Fruit fly (Drosophila melanogaster) whole organism, embryonic: ENCODE results near the gene BuGZ.

Experiments
- ATbp ChIP-seq: fragments of 200-800 bp; sonication (Bioruptor generic); optimal IDR thresholded peaks from 2 replicates; lab custom pipeline; 2017; ENCODE audit warnings: missing biosample characterization, mild to moderate bottlenecking, missing genetic modification characterization, missing genetic modification reagents
- Adf1 ChIP-seq: fragments of 200-800 bp; sonication (Bioruptor generic); IDR thresholded peaks from 2 replicates; pipeline ENCODE4 v1.3.6; 2022; ENCODE audit warnings: missing biosample characterization, missing genetic modification characterization
- CG10274 ChIP-seq: fragments of 200-800 bp; sonication (Bioruptor generic); optimal IDR thresholded peaks from 3 replicates; lab custom pipeline; 2017; ENCODE audit warnings: missing biosample characterization, mild to moderate bottlenecking, missing genetic modification characterization
- CG10565 ChIP-seq: fragments of 200-800 bp; sonication (Bioruptor generic); optimal IDR thresholded peaks from 3 replicates; lab custom pipeline; 2016; ENCODE audit warnings: missing biosample characterization, mild to moderate bottlenecking, missing genetic modification characterization
- CG11247 ChIP-seq: fragments of 200-800 bp; sonication (Bioruptor generic); IDR thresholded peaks from 2 replicates; pipeline ENCODE4 v1.3.6; 2022; ENCODE audit warnings: missing biosample characterization, missing genetic modification characterization
- CG12071 ChIP-seq: fragments of 200-800 bp; sonication (Bioruptor generic); optimal IDR thresholded peaks from 3 replicates; lab custom pipeline; 2018; ENCODE audit warnings: missing biosample characterization, mild to moderate bottlenecking, missing genetic modification characterization
- CG13287 ChIP-seq: fragments of 200-800 bp; sonication (Bioruptor generic); IDR thresholded peaks from 2 replicates; pipeline ENCODE4 v1.3.6; 2022; ENCODE audit warnings: missing biosample characterization, missing genetic modification characterization; ENCODE audit not compliant: partially characterized antibody
- CG13424 ChIP-seq: fragments of 200-800 bp; sonication (Bioruptor generic); optimal IDR thresholded peaks from 2 replicates; lab custom pipeline; 2019; ENCODE audit warnings: missing biosample characterization, mild to moderate bottlenecking, missing genetic modification characterization, moderate library complexity
- CG14014 ChIP-seq: fragments of 200-800 bp; sonication (Bioruptor generic); IDR thresholded peaks from 2 replicates; pipeline ENCODE4 v1.3.6; 2022; ENCODE audit warnings: missing biosample characterization, missing genetic modification characterization
- CG14050 ChIP-seq: fragments of 200-800 bp; sonication (Bioruptor generic); IDR thresholded peaks from 3 replicates; pipeline ENCODE4 v1.3.6; 2022; ENCODE audit warnings: missing biosample characterization, missing genetic modification characterization
- CG14965 ChIP-seq: fragments of 200-800 bp; sonication (Bioruptor generic); optimal IDR thresholded peaks from 2 replicates; lab custom pipeline; 2016; ENCODE audit warnings: missing biosample characterization, missing genetic modification characterization, borderline replicate concordance
- CG1529 ChIP-seq: fragments of 200-800 bp; sonication (Bioruptor generic); optimal IDR thresholded peaks from 3 replicates; lab custom pipeline; 2018; ENCODE audit warnings: missing biosample characterization, missing genetic modification characterization
- CG16815 ChIP-seq: fragments of 200-800 bp; sonication (Bioruptor generic); optimal IDR thresholded peaks from 3 replicates; lab custom pipeline; 2017; ENCODE audit warnings: missing biosample characterization, mild to moderate bottlenecking, missing genetic modification characterization
- CG17186 ChIP-seq: fragments of 200-800 bp; sonication (Bioruptor generic); optimal IDR thresholded peaks from 3 replicates; lab custom pipeline; 2017; ENCODE audit warnings: missing biosample characterization, missing genetic modification reagents, missing genetic modification characterization
- CG17612 ChIP-seq: fragments of 200-800 bp; sonication (Bioruptor generic); IDR thresholded peaks from 2 replicates; pipeline ENCODE4 v1.3.6; 2022; ENCODE audit warnings: missing biosample characterization, missing genetic modification characterization
- CG2712 ChIP-seq: fragments of 200-800 bp; optimal IDR thresholded peaks from 3 replicates; lab custom pipeline; 2019; ENCODE audit warnings: missing biosample characterization, mild to moderate bottlenecking, missing genetic modification characterization, moderate library complexity
- CG31224 ChIP-seq: fragments of 200-800 bp; sonication (Bioruptor generic); IDR thresholded peaks from 2 replicates; pipeline ENCODE4 v1.3.6; 2022; ENCODE audit warnings: missing biosample characterization, missing genetic modification characterization
- CG34224 ChIP-seq: fragments of 200-800 bp; sonication (Bioruptor generic); IDR thresholded peaks from 3 replicates; pipeline ENCODE4 v1.3.6; 2022; ENCODE audit warnings: missing biosample characterization, missing genetic modification characterization; ENCODE audit not compliant: partially characterized antibody
- CG3838 ChIP-seq: fragments of 200-800 bp; sonication (Bioruptor generic); optimal IDR thresholded peaks from 3 replicates; lab custom pipeline; 2016; ENCODE audit warnings: missing biosample characterization, missing genetic modification characterization
- CG43689 ChIP-seq: fragments of 200-800 bp; sonication (Bioruptor generic); IDR thresholded peaks from 2 replicates; pipeline ENCODE4 v1.3.6; 2022; ENCODE audit warnings: missing biosample characterization, missing genetic modification characterization
- CG4404 ChIP-seq: fragments of 200-800 bp; sonication (Bioruptor generic); IDR thresholded peaks from 2 replicates; pipeline ENCODE4 v1.3.6; 2022; ENCODE audit warnings: missing biosample characterization, missing genetic modification characterization
- CG5245 ChIP-seq: fragments of 200-800 bp; sonication (Bioruptor generic); optimal IDR thresholded peaks from 3 replicates; lab custom pipeline; 2016; ENCODE audit warnings: missing biosample characterization, missing genetic modification characterization
- CG7357 ChIP-seq: fragments of 200-800 bp; sonication (Bioruptor generic); IDR thresholded peaks from 3 replicates; pipeline ENCODE4 v1.3.6; 2022; ENCODE audit warnings: missing biosample characterization, missing genetic modification characterization
- CG7556 ChIP-seq: fragments of 200-800 bp; sonication (Bioruptor generic); optimal IDR thresholded peaks from 2 replicates; lab custom pipeline; 2017; ENCODE audit warnings: missing biosample characterization, mild to moderate bottlenecking, missing genetic modification characterization
- CG9437 ChIP-seq: fragments of 200-800 bp; sonication (Bioruptor generic); optimal IDR thresholded peaks from 2 replicates; lab custom pipeline; 2018; ENCODE audit warnings: missing biosample characterization, mild to moderate bottlenecking, missing genetic modification characterization
- Dip2 ChIP-seq: fragments of 200-800 bp; sonication (Bioruptor generic); IDR thresholded peaks from 2 replicates; pipeline ENCODE4 v1.3.6; 2022; ENCODE audit warnings: missing biosample characterization, missing genetic modification characterization
- Dip3 ChIP-seq: fragments of 200-800 bp; sonication (Bioruptor generic); optimal IDR thresholded peaks from 3 replicates; lab custom pipeline; 2016; ENCODE audit warnings: missing biosample characterization, missing genetic modification characterization
- Ets65A ChIP-seq: fragments of 200-800 bp; sonication (Bioruptor generic); peaks from one replicate; lab custom pipeline; 2016; ENCODE audit warnings: missing biosample characterization, missing genetic modification characterization
- Lpt ChIP-seq: fragments of >200 bp; optimal IDR thresholded peaks from 2 replicates; lab custom pipeline; 2018; ENCODE audit warnings: missing biosample characterization, missing genetic modification characterization
- NC2α ChIP-seq: fragments of 200-800 bp; sonication (Bioruptor generic); optimal IDR thresholded peaks from 2 replicates; lab custom pipeline; 2016; ENCODE audit warnings: missing biosample characterization, missing genetic modification characterization
- NK7.1 ChIP-seq: fragments of 200-800 bp; sonication (Bioruptor generic); optimal IDR thresholded peaks from 3 replicates; lab custom pipeline; 2016; ENCODE audit warnings: missing biosample characterization, missing genetic modification characterization
- Nf-YC ChIP-seq: fragments of 200-800 bp; optimal IDR thresholded peaks from 3 replicates; lab custom pipeline; 2019; ENCODE audit warnings: missing biosample characterization, mild to moderate bottlenecking, missing genetic modification characterization, moderate library complexity
- Ravus ChIP-seq: fragments of 200-800 bp; sonication (Bioruptor generic); IDR thresholded peaks from 2 replicates; pipeline ENCODE4 v1.3.6; 2022; ENCODE audit warnings: missing biosample characterization, missing genetic modification characterization
- Sox100B ChIP-seq: fragments of 200-800 bp; sonication (Bioruptor generic); optimal IDR thresholded peaks from 3 replicates; lab custom pipeline; 2018; ENCODE audit warnings: missing biosample characterization, mild to moderate bottlenecking, missing genetic modification characterization
- Sox102F ChIP-seq: fragments of 200-800 bp; sonication (Bioruptor generic); optimal IDR thresholded peaks from 2 replicates; lab custom pipeline; 2018; ENCODE audit warnings: missing biosample characterization, mild to moderate bottlenecking, missing genetic modification characterization, moderate library complexity
- TFAM ChIP-seq: fragments of 200-800 bp; sonication (Bioruptor generic); optimal IDR thresholded peaks from 2 replicates; lab custom pipeline; 2017; ENCODE audit warnings: missing biosample characterization, missing genetic modification characterization, inconsistent platforms
- ac ChIP-seq: fragments of 200-800 bp; sonication (Bioruptor generic); optimal IDR thresholded peaks from 3 replicates; lab custom pipeline; 2017; ENCODE audit warnings: missing biosample characterization, mild to moderate bottlenecking, missing genetic modification characterization
- ara ChIP-seq: fragments of 200-800 bp; sonication (Bioruptor generic); IDR thresholded peaks from 2 replicates; pipeline ENCODE4 v1.3.6; 2022; ENCODE audit warnings: missing biosample characterization, missing genetic modification characterization
- ato ChIP-seq: fragments of 200-800 bp; sonication (Bioruptor generic); IDR thresholded peaks from 2 replicates; pipeline ENCODE4 v1.3.6; 2022; ENCODE audit warnings: missing biosample characterization, missing genetic modification characterization; ENCODE audit not compliant: partially characterized antibody
- bab2 ChIP-seq: fragments of 200-800 bp; sonication (Bioruptor generic); optimal IDR thresholded peaks from 2 replicates; lab custom pipeline; 2016; ENCODE audit warnings: missing biosample characterization, missing genetic modification characterization
- cato ChIP-seq: fragments of 200-800 bp; sonication (Bioruptor generic); optimal IDR thresholded peaks from 2 replicates; lab custom pipeline; 2016; ENCODE audit warnings: missing biosample characterization, missing genetic modification characterization, borderline replicate concordance
- dm ChIP-seq: fragments of 200-800 bp; sonication (Bioruptor generic); optimal IDR thresholded peaks from 3 replicates; lab custom pipeline; 2016; ENCODE audit warnings: missing biosample characterization, missing genetic modification characterization
- dmrt99B ChIP-seq: fragments of 200-800 bp; sonication (Bioruptor generic); optimal IDR thresholded peaks from 2 replicates; lab custom pipeline; 2018; ENCODE audit warnings: missing biosample characterization, mild to moderate bottlenecking, missing genetic modification characterization, moderate library complexity
- gcm ChIP-seq: fragments of 200-800 bp; sonication (Bioruptor generic); optimal IDR thresholded peaks from 2 replicates; lab custom pipeline; 2019; ENCODE audit warnings: missing biosample characterization, mild to moderate bottlenecking, missing genetic modification characterization, moderate library complexity
- lola ChIP-seq, 3 experiments: fragments of >200 bp in 2 of 3; fragments of 200-800 bp in 1 of 3; sonication (Bioruptor generic) in 1 of 3; optimal IDR thresholded peaks; 2 replicates each; lab custom pipeline; 2017 to 2019; ENCODE audit warnings: missing biosample characterization in 3 of 3, missing genetic modification characterization in 3 of 3, mild to moderate bottlenecking in 1 of 3, moderate library complexity in 1 of 3
- nmo ChIP-seq: fragments of 200-800 bp; sonication (Bioruptor generic); optimal IDR thresholded peaks from 2 replicates; lab custom pipeline; 2018; ENCODE audit warnings: missing biosample characterization, mild to moderate bottlenecking, missing genetic modification characterization, moderate library complexity
- nom ChIP-seq: fragments of 200-800 bp; sonication (Bioruptor generic); optimal IDR thresholded peaks from 2 replicates; lab custom pipeline; 2017; ENCODE audit warnings: missing biosample characterization, missing genetic modification characterization, mild to moderate bottlenecking, moderate library complexity, missing genetic modification reagents
- oc ChIP-seq: fragments of 200-800 bp; sonication (Bioruptor generic); optimal IDR thresholded peaks from 2 replicates; lab custom pipeline; 2018; ENCODE audit warnings: missing biosample characterization, mild to moderate bottlenecking, missing genetic modification characterization, moderate library complexity
- scrt ChIP-seq: fragments of 200-800 bp; sonication (Bioruptor generic); optimal IDR thresholded peaks from 2 replicates; lab custom pipeline; 2018; ENCODE audit warnings: missing biosample characterization, mild to moderate bottlenecking, missing genetic modification characterization, moderate library complexity
- sna ChIP-seq: fragments of 200-800 bp; sonication (Bioruptor generic); IDR thresholded peaks from 2 replicates; pipeline ENCODE4 v1.3.6; 2022; ENCODE audit warnings: missing biosample characterization, missing genetic modification characterization; ENCODE audit not compliant: partially characterized antibody
- twi ChIP-seq: fragments of 200-800 bp; optimal IDR thresholded peaks from 2 replicates; lab custom pipeline; 2019; ENCODE audit warnings: missing biosample characterization, mild to moderate bottlenecking, missing genetic modification characterization, moderate library complexity
- yki ChIP-seq: fragments of >200 bp; optimal IDR thresholded peaks from 3 replicates; lab custom pipeline; 2018

BuGZ gene

dm6 chr2L:16703753-16704152, 39.5 kb upstream of the BuGZ start (continued):
- TF ChIP-seq CG7556: peak; percentile 19
- no peak for TF ChIP-seq sna
- TF ChIP-seq CG10274 (GFP tag; lab: Kevin White, UChicago): no peak
- TF ChIP-seq lola (GFP tag; optimal IDR thresholded peaks at IDR 0.05; lab: Kevin White, UChicago): no peak
- TF ChIP-seq gcm (GFP tag; lab: Kevin White, UChicago): no peak
- TF ChIP-seq twi (tag; lab: Kevin White, UChicago): no peak
- no peak for TF ChIP-seq CG10565
- TF ChIP-seq yki (lab: Kevin White, UChicago): no peak
- no peak for TF ChIP-seq CG34224 (GFP tag; lab: Robert Waterston, UW)
- TF ChIP-seq CG13287 (GFP tag; lab: Robert Waterston, UW): no peak
- no peak for TF ChIP-seq Dip2
- TF ChIP-seq dmrt99B: no peak
- TF ChIP-seq Lpt (GFP tag; lab: Kevin White, UChicago): no peak
- TF ChIP-seq CG14050 (GFP tag; lab: Robert Waterston, UW): no peak; the same call in 2 of the 3 replicates
- TF ChIP-seq Nf-YC (tag; lab: Kevin White, UChicago): no peak
- TF ChIP-seq CG31224 (GFP tag; lab: Robert Waterston, UW): no peak
- TF ChIP-seq cato: no peak
- TF ChIP-seq TFAM: no peak
- TF ChIP-seq CG7357 (GFP tag; lab: Robert Waterston, UW): no peak
- no peak for TF ChIP-seq CG5245
- no peak for TF ChIP-seq CG12071
- no peak for TF ChIP-seq ATbp (GFP tag; lab: Kevin White, UChicago)
- no peak for TF ChIP-seq ac (GFP tag; lab: Kevin White, UChicago)
- TF ChIP-seq oc (tag; lab: Kevin White, UChicago): no peak
- TF ChIP-seq Dip3 (GFP tag; lab: Kevin White, UChicago): peak; percentile 40
- TF ChIP-seq Ravus (GFP tag; lab: Robert Waterston, UW): peak; percentile 10; the same call in 1 of the 2 replicates
- TF ChIP-seq CG13424: peak; percentile 72
- no peak for TF ChIP-seq ara (GFP tag; lab: Robert Waterston, UW)
- no peak for TF ChIP-seq Sox102F (GFP tag; lab: Kevin White, UChicago)
- peak; percentile 19 for TF ChIP-seq bab2 (GFP tag; lab: Kevin White, UChicago)
- no peak for TF ChIP-seq ato
- peak; percentile 37 for TF ChIP-seq nmo (GFP tag; lab: Kevin White, UChicago)
- no peak for TF ChIP-seq dm (GFP tag; lab: Kevin White, UChicago)
- no peak for TF ChIP-seq CG2712
- no peak for TF ChIP-seq Adf1 (GFP tag; lab: Robert Waterston, UW)
- TF ChIP-seq CG17186 (GFP tag; lab: Kevin White, UChicago): no peak
- no peak for TF ChIP-seq CG9437 (GFP tag; lab: Kevin White, UChicago)
- TF ChIP-seq Ets65A (GFP tag; lab: Kevin White, UChicago): peak; percentile 94
- TF ChIP-seq NC2α: no peak
- TF ChIP-seq CG3838 (GFP tag; lab: Kevin White, UChicago): no peak
- no peak for TF ChIP-seq nom (GFP tag; lab: Kevin White, UChicago)
- TF ChIP-seq CG17612 (GFP tag; lab: Robert Waterston, UW): no peak
- TF ChIP-seq CG14965 (GFP tag; lab: Kevin White, UChicago): no peak
- no peak for TF ChIP-seq Sox100B
- no peak for TF ChIP-seq CG43689 (GFP tag; lab: Robert Waterston, UW)
- TF ChIP-seq NK7.1 (GFP tag; lab: Kevin White, UChicago): no peak
- TF ChIP-seq CG14014 (GFP tag; lab: Robert Waterston, UW): peak; percentile 21; the same call in 1 of the 2 replicates
- TF ChIP-seq scrt (GFP tag; lab: Kevin White, UChicago): no peak
- TF ChIP-seq CG1529 (GFP tag; lab: Kevin White, UChicago): peak; percentile 19
- no peak for TF ChIP-seq CG11247
- no peak for TF ChIP-seq CG16815 (GFP tag; lab: Kevin White, UChicago)
- TF ChIP-seq CG4404: no peak
